Worm (Caenorhabditis elegans): ENCODE data around the gene ZK1010.8.

- TF ChIP-seq ama-1 (optimal IDR thresholded peaks at IDR 0.05) (no peak), hlh-11 (tag; optimal IDR thresholded peaks at IDR 0.05) (no peak), egl-27 (tag; optimal IDR thresholded peaks at IDR 0.05) (no peak), R02D3.7 (tag; optimal IDR thresholded peaks at IDR 0.05) (no peak), skn-1 (tag; optimal IDR thresholded peaks at IDR 0.05) (no peak)
Measured at ce11 chrIII:12993607-12994006, 6.9 kb downstream of the ZK1010.8 start, which contains the start of gene col-97.
